Worm (Caenorhabditis elegans) whole organism, L1 larva: ENCODE results near the gene rabn-5.

Experiments used
- ceh-88 ChIP-seq: fragments of 200-800 bp; sonication (Bioruptor generic); IDR thresholded peaks from 2 replicates; pipeline ENCODE4 v1.3.6; 2022; ENCODE audit warnings: missing genetic modification characterization, missing compliant biosample characterization
- hlh-17 ChIP-seq: fragments of 200-800 bp; sonication (Bioruptor generic); optimal IDR thresholded peaks from 2 replicates; lab custom pipeline; 2018; ENCODE audit warnings: missing genetic modification characterization, mild to moderate bottlenecking, missing compliant biosample characterization, moderate library complexity, borderline replicate concordance
- jun-1 ChIP-seq: fragments of 150-350 bp; optimal IDR thresholded peaks from 2 replicates; lab custom pipeline; 2014; ENCODE audit warnings: missing biosample characterization, missing genetic modification reagents, missing genetic modification characterization
- lin-13 ChIP-seq: fragments of 150-350 bp; optimal IDR thresholded peaks from 2 replicates; lab custom pipeline; 2014; ENCODE audit warnings: missing biosample characterization, missing genetic modification reagents, missing genetic modification characterization
- nhr-237 ChIP-seq: fragments of 150-350 bp; optimal IDR thresholded peaks from 2 replicates; lab custom pipeline; 2014; ENCODE audit warnings: missing biosample characterization, missing genetic modification characterization
- nhr-28 ChIP-seq: fragments of 150-350 bp; optimal IDR thresholded peaks from 2 replicates; lab custom pipeline; 2014; ENCODE audit warnings: missing biosample characterization, missing genetic modification characterization
- nhr-76 ChIP-seq: sonication (generic microtip); optimal IDR thresholded peaks from 2 replicates; lab custom pipeline; 2017; ENCODE audit warnings: missing biosample characterization, missing genetic modification characterization
- pqm-1 ChIP-seq: sonication (generic microtip); optimal IDR thresholded peaks from 3 replicates; lab custom pipeline; 2017; ENCODE audit warnings: missing biosample characterization, missing genetic modification characterization
- swsn-7 ChIP-seq: sonication (generic microtip); optimal IDR thresholded peaks from 2 replicates; lab custom pipeline; 2016; ENCODE audit warnings: missing genetic modification characterization, missing compliant biosample characterization
- unc-62 ChIP-seq: fragments of 150-350 bp; optimal IDR thresholded peaks from 2 replicates; lab custom pipeline; 2014; ENCODE audit warnings: missing biosample characterization, missing genetic modification reagents, missing genetic modification characterization

DNA sequence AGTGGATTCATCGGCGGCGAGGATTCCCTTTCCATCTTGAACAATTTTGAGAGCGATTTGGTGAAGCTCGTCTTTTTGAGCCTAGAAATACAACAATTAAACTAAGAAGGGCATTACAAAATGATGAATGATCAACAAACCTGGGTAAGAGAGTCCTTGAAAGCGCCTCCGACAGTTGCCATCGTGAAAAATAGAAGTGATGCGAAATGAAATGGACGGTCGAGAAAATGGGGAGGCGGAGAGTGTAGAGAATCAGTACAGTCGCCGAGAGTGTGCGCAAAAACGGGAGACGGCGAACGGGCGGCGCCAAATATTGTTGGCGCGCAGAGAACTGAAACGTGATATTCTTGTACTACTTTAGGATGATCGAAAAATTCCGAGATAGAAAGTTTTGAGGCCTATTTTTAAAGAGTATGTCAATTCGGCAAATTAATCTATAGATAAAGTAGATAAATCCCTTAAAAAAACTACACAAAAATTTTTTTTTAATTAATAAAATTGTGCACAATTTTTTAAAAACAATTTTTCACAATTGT is 11.9 kb downstream of the rabn-5 start, which contains the start of gene aldo-2:
- TF ChIP-seq lin-13 (no peak), swsn-7 (no peak), jun-1 (tag; lab: Kevin White, UChicago) (no peak), hlh-17 (no peak), nhr-28 (tag; lab: Kevin White, UChicago) (no peak), nhr-237 (tag; lab: Kevin White, UChicago) (no peak), pqm-1 (no peak), unc-62 (GFP tag; lab: Kevin White, UChicago) (no peak), nhr-76 (no peak), ceh-88 (GFP tag; lab: Robert Waterston, UW) (no peak)
